Fruit fly (Drosophila melanogaster) whole organism, embryonic: ENCODE measurements around the gene CG32040.

Experiments used
- Antp ChIP-seq: fragments of 200-800 bp; sonication (Bioruptor generic); optimal IDR thresholded peaks from 3 replicates; lab custom pipeline; 2016; ENCODE audit warnings: missing biosample characterization, missing genetic modification characterization
- Bgb ChIP-seq: fragments of 200-800 bp; sonication (Bioruptor generic); IDR thresholded peaks from 2 replicates; pipeline ENCODE4 v1.3.6; 2022; ENCODE audit warnings: missing biosample characterization, missing genetic modification characterization; ENCODE audit not compliant: partially characterized antibody
- CG1024 ChIP-seq: fragments of 200-800 bp; sonication (Bioruptor generic); IDR thresholded peaks from 2 replicates; pipeline ENCODE4 v1.3.6; 2022; ENCODE audit warnings: missing biosample characterization, missing genetic modification characterization
- CG10959 ChIP-seq: fragments of 200-800 bp; sonication (Bioruptor generic); IDR thresholded peaks from 2 replicates; pipeline ENCODE4 v1.3.6; 2022; ENCODE audit warnings: missing biosample characterization, missing genetic modification characterization
- CG12769 ChIP-seq: fragments of 200-800 bp; sonication (Bioruptor generic); optimal IDR thresholded peaks from 2 replicates; lab custom pipeline; 2019; ENCODE audit warnings: missing biosample characterization, mild to moderate bottlenecking, missing genetic modification characterization, moderate library complexity
- CG13123 ChIP-seq: fragments of 200-800 bp; sonication (Bioruptor generic); optimal IDR thresholded peaks from 2 replicates; lab custom pipeline; 2016; ENCODE audit warnings: missing biosample characterization, missing genetic modification characterization
- CG14014 ChIP-seq: fragments of 200-800 bp; sonication (Bioruptor generic); IDR thresholded peaks from 2 replicates; pipeline ENCODE4 v1.3.6; 2022; ENCODE audit warnings: missing biosample characterization, missing genetic modification characterization
- CG14667 ChIP-seq: fragments of 200-800 bp; sonication (Bioruptor generic); IDR thresholded peaks from 2 replicates; pipeline ENCODE4 v1.3.6; 2022; ENCODE audit warnings: missing biosample characterization, missing genetic modification characterization
- CG16813 ChIP-seq: fragments of 200-800 bp; sonication (Bioruptor generic); IDR thresholded peaks from 3 replicates; pipeline ENCODE4 v1.3.6; 2022; ENCODE audit warnings: missing biosample characterization, missing genetic modification characterization; ENCODE audit not compliant: partially characterized antibody
- CG17568 ChIP-seq: fragments of 200-800 bp; sonication (Bioruptor generic); optimal IDR thresholded peaks from 2 replicates; lab custom pipeline; 2018; ENCODE audit warnings: missing biosample characterization, mild to moderate bottlenecking, missing genetic modification characterization, moderate library complexity
- CG17829 ChIP-seq: fragments of 200-800 bp; optimal IDR thresholded peaks from 2 replicates; lab custom pipeline; 2019; ENCODE audit warnings: missing biosample characterization, mild to moderate bottlenecking, missing genetic modification characterization, moderate library complexity
- CG2202 ChIP-seq: fragments of 200-800 bp; sonication (Bioruptor generic); optimal IDR thresholded peaks from 2 replicates; lab custom pipeline; 2018; ENCODE audit warnings: missing biosample characterization, mild to moderate bottlenecking, missing genetic modification characterization
- CG2678 ChIP-seq: fragments of 200-800 bp; sonication (Bioruptor generic); optimal IDR thresholded peaks from 3 replicates; lab custom pipeline; 2019; ENCODE audit warnings: missing biosample characterization, mild to moderate bottlenecking, missing genetic modification characterization, moderate library complexity
- CG34376 ChIP-seq: fragments of 200-800 bp; sonication (Bioruptor generic); optimal IDR thresholded peaks from 2 replicates; lab custom pipeline; 2018; ENCODE audit warnings: missing biosample characterization, mild to moderate bottlenecking, missing genetic modification characterization
- CG4282 ChIP-seq: fragments of 200-800 bp; sonication (Bioruptor generic); optimal IDR thresholded peaks from 2 replicates; lab custom pipeline; 2016; ENCODE audit warnings: missing biosample characterization, missing genetic modification characterization
- CG4424 ChIP-seq: fragments of 200-800 bp; sonication (Bioruptor generic); optimal IDR thresholded peaks from 3 replicates; lab custom pipeline; 2016; ENCODE audit warnings: missing biosample characterization, missing genetic modification characterization
- CG6813 ChIP-seq: fragments of 200-800 bp; sonication (Bioruptor generic); optimal IDR thresholded peaks from 2 replicates; lab custom pipeline; 2017; ENCODE audit warnings: missing biosample characterization, missing genetic modification characterization, mild to moderate bottlenecking, moderate library complexity, missing genetic modification reagents
- CG7357 ChIP-seq: fragments of 200-800 bp; sonication (Bioruptor generic); IDR thresholded peaks from 3 replicates; pipeline ENCODE4 v1.3.6; 2022; ENCODE audit warnings: missing biosample characterization, missing genetic modification characterization
- CG7839 ChIP-seq: fragments of 200-800 bp; sonication (Bioruptor generic); optimal IDR thresholded peaks from 3 replicates; lab custom pipeline; 2018; ENCODE audit warnings: missing biosample characterization, mild to moderate bottlenecking, missing genetic modification characterization, moderate library complexity
- CG8290 ChIP-seq, 3 experiments: fragments of 200-800 bp; sonication (Bioruptor generic); optimal IDR thresholded peaks; 2 replicates each; lab custom pipeline; 2016 to 2019; ENCODE audit warnings: missing biosample characterization in 3 of 3, missing genetic modification characterization in 3 of 3, mild to moderate bottlenecking in 2 of 3, moderate library complexity in 1 of 3
- CHES-1-like ChIP-seq: fragments of 200-800 bp; sonication (Bioruptor generic); optimal IDR thresholded peaks from 2 replicates; lab custom pipeline; 2016; ENCODE audit warnings: missing biosample characterization, missing genetic modification characterization
- Dll ChIP-seq: fragments of 200-800 bp; sonication (Bioruptor generic); IDR thresholded peaks from 4 replicates; pipeline ENCODE4 v1.3.6; 2022; ENCODE audit warnings: missing biosample characterization, missing genetic modification characterization; ENCODE audit not compliant: partially characterized antibody
- Drgx ChIP-seq: fragments of 200-800 bp; sonication (Bioruptor generic); IDR thresholded peaks from 2 replicates; pipeline ENCODE4 v1.3.6; 2022; ENCODE audit warnings: missing biosample characterization, missing genetic modification characterization
- Fer1 ChIP-seq: fragments of 200-800 bp; sonication (Bioruptor generic); optimal IDR thresholded peaks from 2 replicates; lab custom pipeline; 2017; ENCODE audit warnings: missing biosample characterization, mild to moderate bottlenecking, missing genetic modification characterization
- GATAe ChIP-seq: fragments of 200-800 bp; sonication (Bioruptor generic); conservative IDR thresholded peaks from 2 replicates; pipeline ENCODE4 v1.3.6; 2022; ENCODE audit warnings: missing biosample characterization, missing genetic modification characterization
- Hand ChIP-seq: fragments of 200-800 bp; sonication (Bioruptor generic); optimal IDR thresholded peaks from 2 replicates; lab custom pipeline; 2017; ENCODE audit warnings: mild to moderate bottlenecking, missing biosample characterization, missing genetic modification reagents, missing genetic modification characterization
- Hr3 ChIP-seq: fragments of 200-800 bp; sonication (Bioruptor generic); optimal IDR thresholded peaks from 3 replicates; lab custom pipeline; 2016; ENCODE audit warnings: missing biosample characterization, missing genetic modification characterization
- MBD-R2 ChIP-seq: fragments of 200-800 bp; sonication (Bioruptor generic); IDR thresholded peaks from 2 replicates; pipeline ENCODE4 v1.3.6; 2022; ENCODE audit warnings: missing biosample characterization, missing genetic modification characterization
- MTF-1 ChIP-seq: fragments of 200-800 bp; sonication (Bioruptor generic); optimal IDR thresholded peaks from 2 replicates; lab custom pipeline; 2018; ENCODE audit warnings: missing biosample characterization, mild to moderate bottlenecking, missing genetic modification characterization, borderline replicate concordance
- Nf-YB ChIP-seq: fragments of 200-800 bp; sonication (Bioruptor generic); optimal IDR thresholded peaks from 3 replicates; lab custom pipeline; 2019; ENCODE audit warnings: missing biosample characterization, mild to moderate bottlenecking, missing genetic modification characterization, moderate library complexity
- Nf-YC ChIP-seq: fragments of 200-800 bp; optimal IDR thresholded peaks from 3 replicates; lab custom pipeline; 2019; ENCODE audit warnings: missing biosample characterization, mild to moderate bottlenecking, missing genetic modification characterization, moderate library complexity
- PHDP ChIP-seq: fragments of 200-800 bp; sonication (Bioruptor generic); optimal IDR thresholded peaks from 3 replicates; lab custom pipeline; 2018; ENCODE audit warnings: missing biosample characterization, mild to moderate bottlenecking, missing genetic modification characterization, moderate library complexity
- Pdp1 ChIP-seq, 2 experiments: fragments of 200-800 bp; sonication (Bioruptor generic); optimal IDR thresholded peaks; 3 replicates each; lab custom pipeline; 2016; ENCODE audit warnings: missing biosample characterization in 2 of 2, missing genetic modification characterization in 2 of 2, mild to moderate bottlenecking in 1 of 2, moderate library complexity in 1 of 2
- Taf1 ChIP-seq: fragments of 200-800 bp; sonication (Bioruptor generic); IDR thresholded peaks from 2 replicates; pipeline ENCODE4 v1.3.6; 2022; ENCODE audit warnings: missing biosample characterization, missing genetic modification characterization
- Tbp ChIP-seq: fragments of >200 bp; optimal IDR thresholded peaks from 2 replicates; lab custom pipeline; 2018; ENCODE audit warnings: missing biosample characterization, missing genetic modification characterization
- cas ChIP-seq: fragments of 200-800 bp; sonication (Bioruptor generic); IDR thresholded peaks from 2 replicates; pipeline ENCODE4 v1.3.6; 2022; ENCODE audit warnings: missing biosample characterization, missing genetic modification characterization
- corto ChIP-seq: fragments of 200-800 bp; sonication (Bioruptor generic); optimal IDR thresholded peaks from 2 replicates; lab custom pipeline; 2016; ENCODE audit warnings: missing biosample characterization, mild to moderate bottlenecking, missing genetic modification characterization, moderate library complexity
- danr ChIP-seq: fragments of 200-800 bp; sonication (Bioruptor generic); IDR thresholded peaks from 2 replicates; pipeline ENCODE4 v1.3.6; 2022; ENCODE audit warnings: missing biosample characterization, missing genetic modification characterization
- dimm ChIP-seq: fragments of 200-800 bp; sonication (Bioruptor generic); IDR thresholded peaks from 2 replicates; pipeline ENCODE4 v1.3.6; 2022; ENCODE audit warnings: missing biosample characterization, missing genetic modification characterization
- esg ChIP-seq: fragments of 200-800 bp; sonication (Bioruptor generic); conservative IDR thresholded peaks from 2 replicates; pipeline ENCODE4 v1.3.6; 2022; ENCODE audit warnings: missing biosample characterization, missing genetic modification characterization
- ftz-f1 ChIP-seq: fragments of 200-800 bp; sonication (Bioruptor generic); optimal IDR thresholded peaks from 2 replicates; lab custom pipeline; 2016; ENCODE audit warnings: missing biosample characterization, missing genetic modification characterization
- grn ChIP-seq: fragments of 200-800 bp; sonication (Bioruptor generic); optimal IDR thresholded peaks from 3 replicates; lab custom pipeline; 2017; ENCODE audit warnings: missing biosample characterization, missing genetic modification characterization
- gt ChIP-seq: fragments of 200-800 bp; sonication (Bioruptor generic); IDR thresholded peaks from 2 replicates; pipeline ENCODE4 v1.3.6; 2022; ENCODE audit warnings: missing biosample characterization, missing genetic modification characterization
- mirr ChIP-seq: fragments of 200-800 bp; sonication (Bioruptor generic); optimal IDR thresholded peaks from 3 replicates; lab custom pipeline; 2018; ENCODE audit warnings: missing biosample characterization, mild to moderate bottlenecking, missing genetic modification characterization
- sc ChIP-seq, 3 experiments: fragments of >200 bp in 2 of 3; fragments of 200-800 bp in 1 of 3; sonication (Bioruptor generic) in 1 of 3; optimal IDR thresholded peaks; 2 replicates in 2 of 3; 3 replicates in 1 of 3; lab custom pipeline; 2017; ENCODE audit warnings: mild to moderate bottlenecking in 1 of 3, missing biosample characterization in 1 of 3, missing genetic modification characterization in 1 of 3, missing genetic modification reagents in 1 of 3
- sens ChIP-seq: fragments of 200-800 bp; sonication (Bioruptor generic); peaks from one replicate; lab custom pipeline; 2016; ENCODE audit warnings: missing biosample characterization, missing genetic modification characterization
- shn ChIP-seq: fragments of 200-800 bp; sonication (Bioruptor generic); optimal IDR thresholded peaks from 3 replicates; lab custom pipeline; 2016; ENCODE audit warnings: missing biosample characterization, missing genetic modification characterization
- trh ChIP-seq: fragments of 200-800 bp; sonication (Bioruptor generic); optimal IDR thresholded peaks from 2 replicates; lab custom pipeline; 2016; ENCODE audit warnings: missing biosample characterization, missing genetic modification characterization
- usp ChIP-seq: fragments of >200 bp; optimal IDR thresholded peaks from 2 replicates; lab custom pipeline; 2017; ENCODE audit warnings: missing biosample characterization, missing genetic modification characterization
- vvl ChIP-seq: fragments of 200-800 bp; sonication (Bioruptor generic); IDR thresholded peaks from 2 replicates; pipeline ENCODE4 v1.3.6; 2022; ENCODE audit warnings: missing biosample characterization, missing genetic modification characterization
- yki ChIP-seq: fragments of >200 bp; optimal IDR thresholded peaks from 3 replicates; lab custom pipeline; 2018

The CG32040 gene

dm6 chr3L:9349314-9349733, 4.5 kb upstream of the CG32040 start, which contains the start of gene PGRP-LF (continued):
- TF ChIP-seq CG1024 (no peak), esg (GFP tag; lab: Robert Waterston, UW) (no peak), cas (GFP tag; lab: Robert Waterston, UW) (no peak), gt (no peak), CG10959 (GFP tag; lab: Robert Waterston, UW) (no peak), Nf-YC (tag; lab: Kevin White, UChicago) (peak; percentile 68), CG4282 (GFP tag; lab: Kevin White, UChicago) (no peak), CG7357 (GFP tag; lab: Robert Waterston, UW) (no peak), Antp (GFP tag; lab: Kevin White, UChicago) (no peak), ftz-f1 (peak; percentile 49), mirr (GFP tag; lab: Kevin White, UChicago) (peak; percentile 5), CG7839 (tag; lab: Kevin White, UChicago) (peak; percentile 42), vvl (GFP tag; lab: Robert Waterston, UW) (0 out of 2 replicates have a peak, but pooled peaks have one; percentile 20), danr (GFP tag; lab: Robert Waterston, UW) (no peak), dimm (GFP tag; lab: Robert Waterston, UW) (no peak), trh (no peak), CG2202 (no peak), Pdp1 (GFP tag; optimal IDR thresholded peaks at IDR 0.05; lab: Kevin White, UChicago) (peak in 1 of 2 experiments; percentile 1), sens (GFP tag; lab: Kevin White, UChicago) (peak; percentile 45), Bgb (GFP tag; lab: Robert Waterston, UW) (peak; percentile 25; the same call in 1 of the 2 replicates), Nf-YB (peak; percentile 58), usp (GFP tag; lab: Kevin White, UChicago) (no peak), Tbp (GFP tag; lab: Kevin White, UChicago) (no peak), GATAe (no peak), corto (no peak), Taf1 (GFP tag; lab: Robert Waterston, UW) (0 out of 2 replicates have a peak, but pooled peaks have one; percentile 5), Drgx (GFP tag; lab: Robert Waterston, UW) (no peak), Fer1 (peak; percentile 52), sc (optimal IDR thresholded peaks at IDR 0.05; lab: Kevin White, UChicago) (no peak), sc (GFP tag; optimal IDR thresholded peaks at IDR 0.05; lab: Kevin White, UChicago) (no peak), CG17829 (no peak), shn (no peak), Hand (GFP tag; lab: Kevin White, UChicago) (no peak), PHDP (tag; lab: Kevin White, UChicago) (peak; percentile 48), CG17568 (GFP tag; lab: Kevin White, UChicago) (peak; percentile 64), CG34376 (GFP tag; lab: Kevin White, UChicago) (peak; percentile 83), Dll (GFP tag; lab: Robert Waterston, UW) (no peak), yki (lab: Kevin White, UChicago) (no peak), Hr3 (no peak), MTF-1 (no peak), CHES-1-like (peak; percentile 22), CG13123 (no peak), CG14667 (GFP tag; lab: Robert Waterston, UW) (no peak), CG8290 (GFP tag; optimal IDR thresholded peaks at IDR 0.05; lab: Kevin White, UChicago) (no peak), CG8290 (tag; optimal IDR thresholded peaks at IDR 0.05; lab: Kevin White, UChicago) (peak in 1 of 2 experiments; percentile 46), CG6813 (GFP tag; lab: Kevin White, UChicago) (peak; percentile 5), MBD-R2 (GFP tag; lab: Robert Waterston, UW) (peak; percentile 9; the same call in 1 of the 2 replicates), CG16813 (GFP tag; lab: Robert Waterston, UW) (no peak), CG12769 (peak; percentile 70), CG4424 (peak; percentile 1), grn (GFP tag; lab: Kevin White, UChicago) (peak; percentile 38), CG14014 (GFP tag; lab: Robert Waterston, UW) (no peak; the same call in 1 of the 2 replicates), CG2678 (tag; lab: Kevin White, UChicago) (peak; percentile 8)
